Worm (Caenorhabditis elegans) whole organism, early embryonic: Measurements from ENCODE around the gene F42E8.1.

Source experiments
- B0310.2 ChIP-seq: sonication (generic microtip); optimal IDR thresholded peaks from 2 replicates; lab custom pipeline; 2016; ENCODE audit warnings: mild to moderate bottlenecking, missing genetic modification characterization, missing compliant biosample characterization
- F13C5.2 ChIP-seq: sonication (generic microtip); optimal IDR thresholded peaks from 2 replicates; lab custom pipeline; 2017; ENCODE audit warnings: mild to moderate bottlenecking, missing genetic modification characterization, inconsistent platforms, missing compliant biosample characterization
- aly-1 ChIP-seq: sonication (generic microtip); optimal IDR thresholded peaks from 2 replicates; lab custom pipeline; 2016; ENCODE audit warnings: missing genetic modification characterization, missing compliant biosample characterization
- ama-1 ChIP-seq: fragments of 150-350 bp; optimal IDR thresholded peaks from 2 replicates; lab custom pipeline; 2014
- ceh-13 ChIP-seq: fragments of 200-800 bp; sonication (Bioruptor generic); optimal IDR thresholded peaks from 2 replicates; lab custom pipeline; 2018; ENCODE audit warnings: mild to moderate bottlenecking, missing genetic modification characterization, missing compliant biosample characterization
- ceh-36 ChIP-seq: sonication (generic microtip); optimal IDR thresholded peaks from 2 replicates; lab custom pipeline; 2016; ENCODE audit warnings: missing genetic modification characterization, inconsistent platforms, missing compliant biosample characterization
- ets-7 ChIP-seq: sonication (generic microtip); optimal IDR thresholded peaks from 2 replicates; lab custom pipeline; 2016; ENCODE audit warnings: missing genotype, missing genetic modification characterization, missing compliant biosample characterization
- flt-1 ChIP-seq: fragments of 200-800 bp; sonication (Bioruptor generic); IDR thresholded peaks from 2 replicates; pipeline ENCODE4 v1.3.6; 2022; ENCODE audit warnings: missing genetic modification characterization, missing compliant biosample characterization
- hmbx-1 ChIP-seq: sonication (generic microtip); optimal IDR thresholded peaks from 2 replicates; lab custom pipeline; 2016; ENCODE audit warnings: mild to moderate bottlenecking, missing genetic modification characterization, missing compliant biosample characterization
- hmg-4 ChIP-seq: fragments of 200-800 bp; sonication (Bioruptor generic); optimal IDR thresholded peaks from 2 replicates; lab custom pipeline; 2018; ENCODE audit warnings: mild to moderate bottlenecking, missing genetic modification characterization, missing compliant biosample characterization
- hnd-1 ChIP-seq: sonication (generic microtip); optimal IDR thresholded peaks from 2 replicates; lab custom pipeline; 2016; ENCODE audit warnings: missing genetic modification characterization, missing compliant biosample characterization
- pes-1 ChIP-seq: fragments of 200-800 bp; sonication (Bioruptor generic); IDR thresholded peaks from 2 replicates; pipeline ENCODE4 v1.3.6; 2022; ENCODE audit warnings: missing genetic modification reagents, missing genetic modification characterization, missing compliant biosample characterization
- scrt-1 ChIP-seq: fragments of 200-800 bp; sonication (Bioruptor generic); IDR thresholded peaks from 2 replicates; pipeline ENCODE4 v1.3.6; 2022; ENCODE audit warnings: missing genetic modification characterization, missing compliant biosample characterization
- sea-1 ChIP-seq: fragments of 200-800 bp; sonication (Bioruptor generic); conservative IDR thresholded peaks from 2 replicates; pipeline ENCODE4 v1.3.6; 2022; ENCODE audit warnings: missing genetic modification characterization, missing compliant biosample characterization
- tbx-11 ChIP-seq: fragments of 200-800 bp; sonication (Bioruptor generic); IDR thresholded peaks from 2 replicates; pipeline ENCODE4 v1.3.6; 2022; ENCODE audit warnings: missing genetic modification characterization, missing compliant biosample characterization
- tbx-37 ChIP-seq: fragments of 200-800 bp; sonication (Bioruptor generic); conservative IDR thresholded peaks from 2 replicates; pipeline ENCODE4 v1.3.6; 2022; ENCODE audit warnings: missing genetic modification reagents, missing genetic modification characterization, missing compliant biosample characterization
- tra-4 ChIP-seq: sonication (generic microtip); optimal IDR thresholded peaks from 2 replicates; lab custom pipeline; 2017; ENCODE audit warnings: missing genetic modification characterization, missing compliant biosample characterization

F42E8.1 gene

ce11 chrV:13088485-13088884 lies 26.5 kb downstream of the F42E8.1 start:
- TF ChIP-seq aly-1 (tag; lab: Kevin White, UChicago): no peak
- no peak for TF ChIP-seq tbx-37 (GFP tag; lab: Robert Waterston, UW)
- no peak for TF ChIP-seq B0310.2 (tag; lab: Kevin White, UChicago)

- TF ChIP-seq aly-1 (tag; lab: Kevin White, UChicago): no peak
- no peak for TF ChIP-seq F13C5.2 (tag; lab: Kevin White, UChicago)
- TF ChIP-seq ceh-13 (GFP tag; lab: Kevin White, UChicago): no peak
- TF ChIP-seq pes-1 (GFP tag; lab: Robert Waterston, UW): no peak
- TF ChIP-seq tra-4 (tag; lab: Kevin White, UChicago): no peak
- no peak for TF ChIP-seq hmg-4 (GFP tag; lab: Kevin White, UChicago)
- TF ChIP-seq hnd-1 (tag; lab: Kevin White, UChicago): no peak
- TF ChIP-seq ama-1 (lab: Kevin White, UChicago): no peak
- TF ChIP-seq scrt-1 (GFP tag; lab: Robert Waterston, UW): no peak
- TF ChIP-seq ceh-36 (tag; lab: Kevin White, UChicago): no peak
- TF ChIP-seq hmbx-1 (tag; lab: Kevin White, UChicago): no peak
- no peak for TF ChIP-seq flt-1 (GFP tag; lab: Robert Waterston, UW)
- TF ChIP-seq sea-1 (GFP tag; lab: Robert Waterston, UW): no peak
- no peak for TF ChIP-seq tbx-37 (GFP tag; lab: Robert Waterston, UW)
Observed at ce11 chrV:13090130-13090770, 28.3 kb downstream of the F42E8.1 start, which contains the start of gene C34B4.4. TSS of gene C34B4.4 (plus strand) at chrV:13090405.

- TF ChIP-seq pes-1 (GFP tag; lab: Robert Waterston, UW): no peak
Observed at ce11 chrV:13092349-13092748, 30.4 kb downstream of the F42E8.1 start, which contains the start of gene lurp-4. TSS of gene lurp-4 (plus strand) at chrV:13092649.

ce11 chrV:13095654-13096053 lies 33.7 kb downstream of the F42E8.1 start, which contains the start of gene C34B4.5:
TSS of gene C34B4.5 (plus strand) at chrV:13095954.
- TF ChIP-seq hmbx-1 (tag; lab: Kevin White, UChicago): no peak
- no peak for TF ChIP-seq ceh-13 (GFP tag; lab: Kevin White, UChicago)
- TF ChIP-seq F13C5.2 (tag; lab: Kevin White, UChicago): no peak
- TF ChIP-seq scrt-1 (GFP tag; lab: Robert Waterston, UW): no peak

- TF ChIP-seq ets-7 (tag; lab: Kevin White, UChicago) (no peak), pes-1 (GFP tag; lab: Robert Waterston, UW) (no peak), sea-1 (GFP tag; lab: Robert Waterston, UW) (no peak), tra-4 (tag; lab: Kevin White, UChicago) (no peak), B0310.2 (tag; lab: Kevin White, UChicago) (no peak), ceh-36 (tag; lab: Kevin White, UChicago) (no peak), hnd-1 (tag; lab: Kevin White, UChicago) (no peak), aly-1 (tag; lab: Kevin White, UChicago) (no peak), scrt-1 (GFP tag; lab: Robert Waterston, UW) (no peak), ama-1 (lab: Kevin White, UChicago) (no peak), F13C5.2 (tag; lab: Kevin White, UChicago) (no peak), tbx-11 (GFP tag; lab: Robert Waterston, UW) (no peak), ceh-13 (GFP tag; lab: Kevin White, UChicago) (no peak), hmg-4 (GFP tag; lab: Kevin White, UChicago) (no peak), flt-1 (GFP tag; lab: Robert Waterston, UW) (no peak), tbx-37 (GFP tag; lab: Robert Waterston, UW) (no peak), hmbx-1 (tag; lab: Kevin White, UChicago) (no peak)
Observed at ce11 chrV:13105840-13106429, 44.0 kb downstream of the F42E8.1 start.

- TF ChIP-seq B0310.2 (tag; lab: Kevin White, UChicago) (no peak), scrt-1 (GFP tag; lab: Robert Waterston, UW) (no peak), ama-1 (lab: Kevin White, UChicago) (no peak), ceh-13 (GFP tag; lab: Kevin White, UChicago) (no peak), flt-1 (GFP tag; lab: Robert Waterston, UW) (no peak), sea-1 (GFP tag; lab: Robert Waterston, UW) (no peak), ets-7 (tag; lab: Kevin White, UChicago) (no peak), hmbx-1 (tag; lab: Kevin White, UChicago) (no peak), hmg-4 (GFP tag; lab: Kevin White, UChicago) (no peak), F13C5.2 (tag; lab: Kevin White, UChicago) (no peak), tbx-37 (GFP tag; lab: Robert Waterston, UW) (no peak), hnd-1 (tag; lab: Kevin White, UChicago) (no peak), aly-1 (tag; lab: Kevin White, UChicago) (no peak), tbx-11 (GFP tag; lab: Robert Waterston, UW) (no peak), ceh-36 (tag; lab: Kevin White, UChicago) (no peak)
Observed at ce11 chrV:13111599-13112191, 49.8 kb downstream of the F42E8.1 start.
